Fruit fly (Drosophila melanogaster) whole organism, embryonic: ENCODE measurements around the gene borr.

ENCODE experiments used
- ATbp ChIP-seq: fragments of 200-800 bp; sonication (Bioruptor generic); optimal IDR thresholded peaks from 2 replicates; lab custom pipeline; 2017; ENCODE audit warnings: missing biosample characterization, mild to moderate bottlenecking, missing genetic modification characterization, missing genetic modification reagents
- Atf6 ChIP-seq: fragments of 200-800 bp; sonication (Bioruptor generic); IDR thresholded peaks from 2 replicates; pipeline ENCODE4 v1.3.6; 2022; ENCODE audit warnings: missing biosample characterization, missing genetic modification characterization
- Bdp1 ChIP-seq: fragments of 200-800 bp; sonication (Bioruptor generic); optimal IDR thresholded peaks from 3 replicates; lab custom pipeline; 2016; ENCODE audit warnings: missing biosample characterization, missing genetic modification characterization
- CG10366 ChIP-seq: fragments of 200-800 bp; sonication (Bioruptor generic); IDR thresholded peaks from 2 replicates; pipeline ENCODE4 v1.3.6; 2022; ENCODE audit warnings: missing biosample characterization, missing genetic modification characterization
- CG10543 ChIP-seq: fragments of 200-800 bp; sonication (Bioruptor generic); optimal IDR thresholded peaks from 3 replicates; lab custom pipeline; 2017; ENCODE audit warnings: missing biosample characterization, mild to moderate bottlenecking, missing genetic modification characterization, moderate library complexity
- CG12744 ChIP-seq: fragments of 200-800 bp; sonication (Bioruptor generic); optimal IDR thresholded peaks from 2 replicates; lab custom pipeline; 2016; ENCODE audit warnings: missing biosample characterization, missing genetic modification characterization
- CG13624 ChIP-seq: fragments of 200-800 bp; sonication (Bioruptor generic); optimal IDR thresholded peaks from 2 replicates; lab custom pipeline; 2016; ENCODE audit warnings: missing biosample characterization, missing genetic modification characterization
- CG17359 ChIP-seq: fragments of 200-800 bp; sonication (Bioruptor generic); optimal IDR thresholded peaks from 3 replicates; lab custom pipeline; 2018; ENCODE audit warnings: missing biosample characterization, mild to moderate bottlenecking, missing genetic modification characterization, moderate library complexity
- CG18262 ChIP-seq: fragments of 200-800 bp; optimal IDR thresholded peaks from 3 replicates; lab custom pipeline; 2019; ENCODE audit warnings: missing biosample characterization, mild to moderate bottlenecking, missing genetic modification characterization, moderate library complexity
- CG2129 ChIP-seq: fragments of 200-800 bp; sonication (Bioruptor generic); IDR thresholded peaks from 2 replicates; pipeline ENCODE4 v1.3.6; 2022; ENCODE audit warnings: missing biosample characterization, missing genetic modification characterization; ENCODE audit not compliant: partially characterized antibody
- CG30403 ChIP-seq: fragments of 200-800 bp; sonication (Bioruptor generic); optimal IDR thresholded peaks from 3 replicates; lab custom pipeline; 2016; ENCODE audit warnings: missing biosample characterization, missing genetic modification characterization
- CG31365 ChIP-seq: fragments of 200-800 bp; sonication (Bioruptor generic); optimal IDR thresholded peaks from 2 replicates; lab custom pipeline; 2018; ENCODE audit warnings: missing biosample characterization, mild to moderate bottlenecking, missing genetic modification characterization
- CG3847 ChIP-seq: fragments of 200-800 bp; sonication (Bioruptor generic); IDR thresholded peaks from 2 replicates; pipeline ENCODE4 v1.3.6; 2022; ENCODE audit warnings: missing biosample characterization, missing genetic modification characterization
- CG6854 ChIP-seq: fragments of 200-800 bp; sonication (Bioruptor generic); optimal IDR thresholded peaks from 3 replicates; lab custom pipeline; 2017; ENCODE audit warnings: missing biosample characterization, mild to moderate bottlenecking, missing genetic modification characterization
- CG8388 ChIP-seq: fragments of 200-800 bp; sonication (Bioruptor generic); optimal IDR thresholded peaks from 2 replicates; lab custom pipeline; 2019; ENCODE audit warnings: missing biosample characterization, mild to moderate bottlenecking, missing genetic modification characterization, moderate library complexity
- CG8765 ChIP-seq: fragments of 200-800 bp; sonication (Bioruptor generic); IDR thresholded peaks from 2 replicates; pipeline ENCODE4 v1.3.6; 2022; ENCODE audit warnings: missing biosample characterization, missing genetic modification characterization
- CG9609 ChIP-seq: fragments of 200-800 bp; sonication (Bioruptor generic); optimal IDR thresholded peaks from 3 replicates; lab custom pipeline; 2016; ENCODE audit warnings: missing biosample characterization, missing genetic modification characterization
- Dip3 ChIP-seq: fragments of 200-800 bp; sonication (Bioruptor generic); optimal IDR thresholded peaks from 3 replicates; lab custom pipeline; 2016; ENCODE audit warnings: missing biosample characterization, missing genetic modification characterization
- E2f1 ChIP-seq: fragments of 200-800 bp; sonication (Bioruptor generic); IDR thresholded peaks from 2 replicates; pipeline ENCODE4 v1.3.6; 2022; ENCODE audit warnings: missing biosample characterization, missing genetic modification characterization
- E2f2 ChIP-seq: fragments of 200-800 bp; sonication (Bioruptor generic); IDR thresholded peaks from 2 replicates; pipeline ENCODE4 v1.3.6; 2022; ENCODE audit warnings: missing biosample characterization, missing genetic modification characterization
- Ets65A ChIP-seq: fragments of 200-800 bp; sonication (Bioruptor generic); peaks from one replicate; lab custom pipeline; 2016; ENCODE audit warnings: missing biosample characterization, missing genetic modification characterization
- GATAe ChIP-seq: fragments of 200-800 bp; sonication (Bioruptor generic); conservative IDR thresholded peaks from 2 replicates; pipeline ENCODE4 v1.3.6; 2022; ENCODE audit warnings: missing biosample characterization, missing genetic modification characterization
- H15 ChIP-seq: fragments of 200-800 bp; sonication (Bioruptor generic); IDR thresholded peaks from 3 replicates; pipeline ENCODE4 v1.3.6; 2022; ENCODE audit warnings: missing biosample characterization, missing genetic modification characterization
- HLH3B ChIP-seq: fragments of 200-800 bp; sonication (Bioruptor generic); IDR thresholded peaks from 2 replicates; pipeline ENCODE4 v1.3.6; 2022; ENCODE audit warnings: missing biosample characterization, missing genetic modification characterization
- HLH4C ChIP-seq: fragments of 200-800 bp; sonication (Bioruptor generic); IDR thresholded peaks from 3 replicates; pipeline ENCODE4 v1.3.6; 2022; ENCODE audit warnings: missing biosample characterization, missing genetic modification characterization; ENCODE audit not compliant: partially characterized antibody
- Sox100B ChIP-seq: fragments of 200-800 bp; sonication (Bioruptor generic); optimal IDR thresholded peaks from 3 replicates; lab custom pipeline; 2018; ENCODE audit warnings: missing biosample characterization, mild to moderate bottlenecking, missing genetic modification characterization
- Sry-β ChIP-seq: fragments of 200-800 bp; sonication (Bioruptor generic); optimal IDR thresholded peaks from 2 replicates; lab custom pipeline; 2018; ENCODE audit warnings: missing biosample characterization, mild to moderate bottlenecking, missing genetic modification characterization, moderate library complexity
- abd-A ChIP-seq: fragments of 200-800 bp; sonication (Bioruptor generic); optimal IDR thresholded peaks from 3 replicates; lab custom pipeline; 2019; ENCODE audit warnings: missing biosample characterization, mild to moderate bottlenecking, missing genetic modification characterization, moderate library complexity
- ase ChIP-seq: fragments of 200-800 bp; sonication (Bioruptor generic); IDR thresholded peaks from 3 replicates; pipeline ENCODE4 v1.3.6; 2022; ENCODE audit warnings: missing biosample characterization, missing genetic modification characterization
- ato ChIP-seq: fragments of 200-800 bp; sonication (Bioruptor generic); IDR thresholded peaks from 2 replicates; pipeline ENCODE4 v1.3.6; 2022; ENCODE audit warnings: missing biosample characterization, missing genetic modification characterization; ENCODE audit not compliant: partially characterized antibody
- bigmax ChIP-seq: fragments of 200-800 bp; sonication (Bioruptor generic); optimal IDR thresholded peaks from 2 replicates; lab custom pipeline; 2018; ENCODE audit warnings: missing biosample characterization, mild to moderate bottlenecking, missing genetic modification characterization
- chm ChIP-seq: fragments of 200-800 bp; sonication (Bioruptor generic); IDR thresholded peaks from 2 replicates; pipeline ENCODE4 v1.3.6; 2022; ENCODE audit warnings: missing biosample characterization, missing genetic modification characterization
- corto ChIP-seq: fragments of 200-800 bp; sonication (Bioruptor generic); optimal IDR thresholded peaks from 2 replicates; lab custom pipeline; 2016; ENCODE audit warnings: missing biosample characterization, mild to moderate bottlenecking, missing genetic modification characterization, moderate library complexity
- dimm ChIP-seq: fragments of 200-800 bp; sonication (Bioruptor generic); IDR thresholded peaks from 2 replicates; pipeline ENCODE4 v1.3.6; 2022; ENCODE audit warnings: missing biosample characterization, missing genetic modification characterization
- emc ChIP-seq: fragments of 200-800 bp; sonication (Bioruptor generic); optimal IDR thresholded peaks from 2 replicates; lab custom pipeline; 2016; ENCODE audit warnings: missing biosample characterization, missing genetic modification characterization
- en ChIP-seq: fragments of 200-800 bp; sonication (Bioruptor generic); optimal IDR thresholded peaks from 2 replicates; lab custom pipeline; 2016; ENCODE audit warnings: missing biosample characterization, missing genetic modification characterization
- fru ChIP-seq: fragments of >200 bp; optimal IDR thresholded peaks from 2 replicates; lab custom pipeline; 2017
- hb ChIP-seq: fragments of 200-800 bp; sonication (Bioruptor generic); IDR thresholded peaks from 3 replicates; pipeline ENCODE4 v1.3.6; 2022; ENCODE audit warnings: missing biosample characterization, missing genetic modification characterization; ENCODE audit not compliant: partially characterized antibody
- jing ChIP-seq: fragments of 200-800 bp; sonication (Bioruptor generic); optimal IDR thresholded peaks from 2 replicates; lab custom pipeline; 2018; ENCODE audit warnings: missing biosample characterization, mild to moderate bottlenecking, missing genetic modification characterization
- lola ChIP-seq, 3 experiments: fragments of >200 bp in 2 of 3; fragments of 200-800 bp in 1 of 3; sonication (Bioruptor generic) in 1 of 3; optimal IDR thresholded peaks; 2 replicates each; lab custom pipeline; 2017 to 2019; ENCODE audit warnings: missing biosample characterization in 3 of 3, missing genetic modification characterization in 3 of 3, mild to moderate bottlenecking in 1 of 3, moderate library complexity in 1 of 3
- nerfin-1 ChIP-seq: fragments of 200-800 bp; sonication (Bioruptor generic); optimal IDR thresholded peaks from 3 replicates; lab custom pipeline; 2019; ENCODE audit warnings: missing biosample characterization, mild to moderate bottlenecking, missing genetic modification characterization, moderate library complexity
- peb ChIP-seq: fragments of 200-800 bp; sonication (Bioruptor generic); IDR thresholded peaks from 2 replicates; pipeline ENCODE4 v1.3.6; 2022; ENCODE audit warnings: missing biosample characterization, missing genetic modification characterization
- pzg ChIP-seq: fragments of 200-800 bp; sonication (Bioruptor generic); optimal IDR thresholded peaks from 3 replicates; lab custom pipeline; 2018; ENCODE audit warnings: missing biosample characterization, mild to moderate bottlenecking, missing genetic modification characterization, moderate library complexity
- sim ChIP-seq: fragments of 200-800 bp; sonication (Bioruptor generic); IDR thresholded peaks from 2 replicates; pipeline ENCODE4 v1.3.6; 2022; ENCODE audit warnings: missing biosample characterization, missing genetic modification characterization
- slbo ChIP-seq: fragments of 200-800 bp; sonication (Bioruptor generic); IDR thresholded peaks from 2 replicates; pipeline ENCODE4 v1.3.6; 2022; ENCODE audit warnings: missing biosample characterization, missing genetic modification characterization
- sug ChIP-seq: fragments of 200-800 bp; optimal IDR thresholded peaks from 2 replicates; lab custom pipeline; 2019; ENCODE audit warnings: missing biosample characterization, mild to moderate bottlenecking, missing genetic modification characterization, moderate library complexity
- tgo ChIP-seq: fragments of 200-800 bp; sonication (Bioruptor generic); IDR thresholded peaks from 3 replicates; pipeline ENCODE4 v1.3.6; 2022; ENCODE audit warnings: missing biosample characterization, missing genetic modification characterization
- tin ChIP-seq: fragments of 200-800 bp; sonication (Bioruptor generic); optimal IDR thresholded peaks from 3 replicates; lab custom pipeline; 2016; ENCODE audit warnings: missing biosample characterization, missing genetic modification characterization
- toy ChIP-seq: fragments of 200-800 bp; sonication (Bioruptor generic); IDR thresholded peaks from 2 replicates; pipeline ENCODE4 v1.3.6; 2022; ENCODE audit warnings: missing biosample characterization, missing genetic modification characterization
- unc-4 ChIP-seq: fragments of 200-800 bp; sonication (Bioruptor generic); IDR thresholded peaks from 2 replicates; pipeline ENCODE4 v1.3.6; 2022; ENCODE audit warnings: missing biosample characterization, missing genetic modification characterization; ENCODE audit not compliant: partially characterized antibody
- wdn ChIP-seq: fragments of 200-800 bp; sonication (Bioruptor generic); IDR thresholded peaks from 2 replicates; pipeline ENCODE4 v1.3.6; 2022; ENCODE audit warnings: missing biosample characterization, missing genetic modification characterization
- zfh1 ChIP-seq: fragments of 200-800 bp; sonication (Bioruptor generic); IDR thresholded peaks from 3 replicates; pipeline ENCODE4 v1.3.6; 2022; ENCODE audit warnings: missing biosample characterization, missing genetic modification characterization

borr gene

DNA sequence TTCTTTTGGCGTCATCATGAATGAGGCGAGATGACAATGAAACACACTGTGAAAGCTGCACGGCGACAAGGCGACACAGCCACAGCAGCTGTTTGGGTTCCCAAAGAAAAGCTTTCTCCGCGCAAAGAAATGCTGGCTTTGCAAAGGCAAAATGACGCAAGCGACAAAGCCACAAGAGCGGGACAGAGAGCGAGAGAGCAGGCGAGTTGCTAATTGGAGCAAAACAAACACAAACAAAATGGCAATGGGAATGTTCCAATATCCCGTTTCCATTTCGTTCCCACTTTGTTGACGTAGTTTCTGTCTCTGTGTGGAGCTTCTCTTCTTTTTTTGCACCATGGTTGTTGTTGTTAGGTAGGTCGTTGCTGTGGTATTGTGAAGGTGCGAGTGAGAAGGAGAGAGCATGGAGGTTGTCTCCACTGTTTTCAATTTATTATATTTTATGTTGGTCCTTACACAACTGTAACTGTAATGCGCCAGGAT lies 47.7 kb downstream of the borr start (continued):
- TF ChIP-seq CG30403 (GFP tag; lab: Kevin White, UChicago) (no peak), tin (no peak), CG9609 (GFP tag; lab: Kevin White, UChicago) (no peak), Ets65A (no peak), sug (tag; lab: Kevin White, UChicago) (peak; percentile 13), CG3847 (no peak), unc-4 (no peak), toy (no peak), CG8765 (GFP tag; lab: Robert Waterston, UW) (peak; percentile 92; the same call in 1 of the 2 replicates), CG6854 (peak; percentile 39), dimm (GFP tag; lab: Robert Waterston, UW) (no peak), ATbp (peak; percentile 93), CG8388 (GFP tag; lab: Kevin White, UChicago) (no peak), zfh1 (GFP tag; lab: Robert Waterston, UW) (no peak; the same call in 2 of the 3 replicates), H15 (GFP tag; lab: Robert Waterston, UW) (no peak), ase (GFP tag; lab: Robert Waterston, UW) (no peak), CG17359 (tag; lab: Kevin White, UChicago) (no peak), bigmax (no peak), lola (GFP tag; optimal IDR thresholded peaks at IDR 0.05; lab: Kevin White, UChicago) (no peak), nerfin-1 (tag; lab: Kevin White, UChicago) (peak; percentile 15), wdn (GFP tag; lab: Robert Waterston, UW) (no peak; the same call in 1 of the 2 replicates), HLH3B (GFP tag; lab: Robert Waterston, UW) (peak; percentile 39; the same call in 1 of the 2 replicates), Sry-β (no peak), corto (GFP tag; lab: Kevin White, UChicago) (peak; percentile 89), chm (GFP tag; lab: Robert Waterston, UW) (no peak; the same call in 1 of the 2 replicates), hb (GFP tag; lab: Robert Waterston, UW) (no peak), E2f1 (GFP tag; lab: Robert Waterston, UW) (no peak), CG2129 (GFP tag; lab: Robert Waterston, UW) (no peak), CG18262 (tag; lab: Kevin White, UChicago) (no peak), CG13624 (no peak), sim (GFP tag; lab: Robert Waterston, UW) (no peak), CG10543 (GFP tag; lab: Kevin White, UChicago) (no peak), HLH4C (GFP tag; lab: Robert Waterston, UW) (no peak), pzg (no peak), Sox100B (GFP tag; lab: Kevin White, UChicago) (no peak), jing (GFP tag; lab: Kevin White, UChicago) (no peak), CG31365 (tag; lab: Kevin White, UChicago) (no peak), fru (no peak), slbo (GFP tag; lab: Robert Waterston, UW) (no peak), E2f2 (no peak; the same call in 1 of the 2 replicates), Dip3 (GFP tag; lab: Kevin White, UChicago) (no peak), ato (no peak), Bdp1 (GFP tag; lab: Kevin White, UChicago) (no peak), tgo (GFP tag; lab: Robert Waterston, UW) (no peak), GATAe (GFP tag; lab: Robert Waterston, UW) (no peak), abd-A (peak; percentile 80), CG12744 (no peak), emc (GFP tag; lab: Kevin White, UChicago) (no peak), en (GFP tag; lab: Kevin White, UChicago) (no peak), peb (GFP tag; lab: Robert Waterston, UW) (no peak), Atf6 (peak; percentile 82), CG10366 (GFP tag; lab: Robert Waterston, UW) (no peak)
